Fruit fly (Drosophila melanogaster): ENCODE results near the gene RYa-R.

The RYa-R gene

DNA sequence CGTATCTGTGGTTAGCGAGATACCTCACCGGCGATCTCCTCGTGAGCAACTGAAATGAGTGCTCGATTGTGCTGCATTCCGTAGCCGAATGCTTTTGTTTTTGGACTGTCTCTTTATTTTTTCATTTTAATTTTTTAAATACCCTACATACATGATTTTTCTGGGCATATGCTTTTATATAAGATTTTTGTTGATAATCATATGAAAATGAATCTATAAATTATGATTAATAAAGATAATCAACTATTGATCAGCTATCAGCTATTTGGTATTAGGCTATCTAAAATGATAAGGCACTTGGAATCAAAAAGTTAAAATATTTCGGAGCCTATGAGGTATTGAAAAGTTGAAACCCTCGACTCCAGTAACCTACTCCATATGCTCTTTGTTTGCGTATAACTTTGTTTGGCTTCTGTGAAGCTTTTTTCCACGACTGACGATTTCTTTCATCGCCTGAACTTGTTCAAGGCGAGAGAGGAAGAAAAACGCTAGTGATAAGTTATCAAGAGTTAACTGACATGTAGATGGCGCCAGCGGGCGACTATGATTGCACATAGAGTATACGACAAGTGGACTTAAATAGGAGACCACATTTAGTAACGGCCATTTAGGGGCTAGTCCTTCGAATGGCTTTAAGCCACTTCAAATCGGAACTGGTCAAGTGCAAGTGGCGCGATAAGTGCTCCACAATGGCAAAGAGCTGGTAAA lies 6.8 kb upstream of the RYa-R start, which contains the start of gene CG31076 (continued):
- TF ChIP-seq Ets97D (GFP tag; optimal IDR thresholded peaks at IDR 0.05) (no peak), row (GFP tag; IDR thresholded peaks at IDR 0.05) (peak; percentile 82; the same call in 2 of the 3 replicates), CG17568 (GFP tag; optimal IDR thresholded peaks at IDR 0.05) (no peak), Meics (GFP tag; optimal IDR thresholded peaks at IDR 0.05) (peak; percentile 18), CG11398 (GFP tag; optimal IDR thresholded peaks at IDR 0.05) (no peak), Gsc (GFP tag; IDR thresholded peaks at IDR 0.05) (no peak), CG17328 (GFP tag; IDR thresholded peaks at IDR 0.05) (no peak), Neu2 (GFP tag; optimal IDR thresholded peaks at IDR 0.05; ENCODE audit: borderline replicate concordance) (no peak)

DNA sequence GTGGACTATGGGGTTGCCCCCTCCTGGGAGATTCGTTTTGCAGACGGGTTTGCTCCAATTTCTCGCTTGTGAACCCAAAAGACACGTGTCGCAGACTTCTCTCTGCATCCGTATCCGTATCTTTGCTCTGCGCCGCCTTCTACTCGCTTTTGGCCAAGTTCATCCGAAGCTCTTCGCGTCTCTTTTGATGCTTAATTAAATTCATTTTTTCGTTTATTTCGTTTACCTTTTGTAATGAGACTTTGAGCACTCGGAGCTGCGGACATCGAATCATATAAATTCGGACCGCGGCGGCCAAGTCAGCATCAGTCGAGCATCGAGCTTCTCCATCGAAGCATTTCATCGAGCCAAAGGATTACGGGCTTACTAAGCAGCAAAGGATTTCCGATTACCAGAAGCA lies 2.2 kb upstream of the RYa-R start, which contains the start of gene TwdlC:
TwdlC (plus strand) TSS at position 301 of the 400 bp plus-strand sequence.
- no peak for TF ChIP-seq zen2 (GFP tag; IDR thresholded peaks at IDR 0.05; ENCODE audit: partially characterized antibody)
- TF ChIP-seq Fer3 (tag; optimal IDR thresholded peaks at IDR 0.05) = no peak
- no peak for TF ChIP-seq phol (tag; optimal IDR thresholded peaks at IDR 0.05)

DNA sequence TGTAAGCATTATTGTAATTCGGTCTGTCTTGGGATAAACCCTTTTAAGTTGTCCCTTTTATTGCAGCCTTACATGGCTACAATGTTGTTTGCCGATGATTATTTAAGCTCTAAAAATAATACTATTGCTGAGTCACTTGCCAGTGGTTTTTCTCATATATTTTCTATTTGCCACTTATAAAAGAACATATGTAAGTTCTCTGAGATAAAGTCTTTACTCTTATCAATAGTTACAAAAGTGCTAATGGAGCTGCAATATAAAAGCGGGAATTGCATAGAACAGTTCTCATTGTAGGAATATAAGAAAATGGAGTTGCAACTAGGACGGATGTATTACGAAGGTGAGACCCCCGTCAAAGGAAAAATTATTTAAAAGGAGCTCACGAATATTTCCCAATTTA lies 2.7 kb downstream of the RYa-R start, which contains the start of gene CG31077:
CG31077 (plus strand) TSS at position 301 of the 400 bp plus-strand sequence.
- TF ChIP-seq CG12659 (GFP tag; optimal IDR thresholded peaks at IDR 0.05) (no peak), Meics (GFP tag; optimal IDR thresholded peaks at IDR 0.05) (no peak)

DNA sequence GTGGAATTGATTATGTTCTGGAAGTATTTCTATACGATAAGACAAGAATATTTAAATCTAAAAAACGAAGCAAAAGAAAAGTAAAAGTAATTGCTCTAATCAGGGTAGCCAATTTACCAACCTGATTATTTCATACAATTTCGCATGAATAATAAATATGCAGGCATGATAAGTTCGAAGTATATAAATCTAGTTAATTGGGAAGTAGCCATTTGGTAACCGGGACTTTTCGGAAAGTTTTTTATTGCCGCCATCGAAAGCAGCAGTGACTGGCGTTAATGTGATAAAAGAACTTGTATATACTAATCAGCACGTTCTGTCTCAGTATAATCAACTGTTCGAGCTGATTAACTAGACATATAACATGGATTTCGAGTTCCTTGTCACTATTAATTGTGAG lies 6.0 kb downstream of the RYa-R start:
- TF ChIP-seq phol (tag; optimal IDR thresholded peaks at IDR 0.05) (no peak), exex (tag; optimal IDR thresholded peaks at IDR 0.05) (peak; percentile 91), Antp (GFP tag; optimal IDR thresholded peaks at IDR 0.05) (no peak), psq (GFP tag; optimal IDR thresholded peaks at IDR 0.05) (no peak)

DNA sequence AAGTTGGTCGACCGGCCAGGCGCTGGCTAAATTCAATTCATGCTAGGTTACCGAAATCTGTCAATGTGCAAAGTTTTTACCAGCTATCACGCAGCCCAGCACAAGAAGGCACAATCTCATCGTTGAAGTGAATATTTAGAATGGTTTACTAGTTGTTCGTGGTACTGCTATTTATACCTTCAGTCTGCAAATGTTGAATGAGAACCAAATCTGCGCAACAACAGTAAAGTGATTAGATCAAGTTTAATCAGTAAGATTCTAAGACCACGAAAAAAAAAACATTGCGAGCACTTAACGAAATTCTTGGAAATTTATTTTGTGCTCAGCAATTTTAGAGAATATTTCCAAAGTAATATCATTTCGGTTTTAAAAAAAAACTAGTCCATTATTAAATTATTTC lies 8.6 kb downstream of the RYa-R start, which contains the start of gene CG6296:
CG6296 (minus strand) TSS at position 132 of the 400 bp plus-strand sequence.
- TF ChIP-seq GATAe (GFP tag; conservative IDR thresholded peaks at IDR 0.05) (peak; percentile 52), exex (tag; optimal IDR thresholded peaks at IDR 0.05) (peak; percentile 64), pros (GFP tag; optimal IDR thresholded peaks at IDR 0.05) (no peak), CG15696 (tag; optimal IDR thresholded peaks at IDR 0.05) (no peak), sc (optimal IDR thresholded peaks at IDR 0.05) (no peak), sc (GFP tag; optimal IDR thresholded peaks at IDR 0.05) (no peak)

DNA sequence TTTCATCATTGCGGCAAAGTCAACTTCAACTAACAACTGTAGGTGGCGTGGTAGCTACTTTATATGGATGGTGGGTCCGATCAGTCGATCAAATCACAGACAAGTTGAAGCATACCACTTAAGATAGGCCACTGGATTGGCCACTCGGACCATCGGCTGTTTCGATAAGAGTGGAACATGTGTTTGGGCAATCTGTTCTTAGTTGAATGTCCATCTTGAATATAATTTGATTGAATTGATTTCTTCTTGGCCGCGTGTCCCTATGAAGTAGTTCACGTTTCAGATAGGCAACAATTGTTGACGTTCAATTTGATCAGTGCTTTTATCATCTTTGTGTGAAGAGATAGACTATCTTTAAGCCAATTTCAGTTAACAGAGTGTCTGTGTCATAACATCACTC lies 10.2 kb downstream of the RYa-R start, which contains the start of gene CG6295:
CG6295 (minus strand) TSS at position 34 of the 400 bp plus-strand sequence.
- TF ChIP-seq croc (GFP tag; conservative IDR thresholded peaks at IDR 0.05) (no peak), grn (GFP tag; optimal IDR thresholded peaks at IDR 0.05) (peak; percentile 24), Hey (tag; optimal IDR thresholded peaks at IDR 0.05) (peak; percentile 74), exex (tag; optimal IDR thresholded peaks at IDR 0.05) (peak; percentile 47), abd-A (tag; optimal IDR thresholded peaks at IDR 0.05) (no peak), cwo (GFP tag; optimal IDR thresholded peaks at IDR 0.05) (peak; percentile 69)

DNA sequence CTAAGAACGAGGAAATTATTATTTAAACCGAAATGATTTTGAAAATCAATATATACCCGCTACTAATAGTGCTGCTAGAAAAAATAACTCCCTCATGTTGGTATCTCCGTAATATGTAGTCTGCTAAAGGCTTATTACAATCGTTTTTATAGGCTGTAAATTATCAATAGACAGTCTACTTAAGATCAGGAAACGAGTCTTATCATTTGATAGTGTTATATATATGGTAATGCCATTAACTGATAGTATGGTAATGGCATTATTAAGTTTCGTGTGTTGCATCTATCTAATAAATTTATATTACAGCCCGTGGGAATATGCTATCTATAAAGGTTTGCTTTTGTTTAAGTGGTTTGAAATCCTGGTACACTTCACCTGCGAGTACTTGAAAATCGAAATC lies 21.4 kb downstream of the RYa-R start, which contains the start of gene CG17192:
CG17192 (minus strand) TSS at position 101 of the 400 bp plus-strand sequence.
- no peak for TF ChIP-seq Xrp1 (GFP tag; IDR thresholded peaks at IDR 0.05)
- TF ChIP-seq CG2129 (GFP tag; IDR thresholded peaks at IDR 0.05; ENCODE audit: partially characterized antibody) = no peak
- peak; percentile 34 for TF ChIP-seq exex (tag; optimal IDR thresholded peaks at IDR 0.05)

Measured in whole organism, embryonic.